Worm (Caenorhabditis elegans): ENCODE measurements around the gene tag-307.

ce11 chrIII:7884863-7885262 lies 27.8 kb upstream of the tag-307 start, which contains the start of gene ZK688.11:
- TF ChIP-seq fkh-10 (GFP tag; optimal IDR thresholded peaks at IDR 0.05) (no peak), ztf-4 (tag; optimal IDR thresholded peaks at IDR 0.05) (no peak), lin-39 (tag; optimal IDR thresholded peaks at IDR 0.05) (no peak), tbx-2 (tag; optimal IDR thresholded peaks at IDR 0.05) (no peak), daf-12 (tag; optimal IDR thresholded peaks at IDR 0.05) (no peak), nhr-23 (tag; optimal IDR thresholded peaks at IDR 0.05) (no peak), fos-1 (tag; optimal IDR thresholded peaks at IDR 0.05) (no peak), ama-1 (optimal IDR thresholded peaks at IDR 0.05) (no peak), pha-4 (tag; optimal IDR thresholded peaks at IDR 0.05) (no peak), aly-2 (tag; optimal IDR thresholded peaks at IDR 0.05) (no peak), nhr-237 (tag; optimal IDR thresholded peaks at IDR 0.05) (no peak), mdl-1 (tag; optimal IDR thresholded peaks at IDR 0.05) (no peak), nhr-43 (tag; optimal IDR thresholded peaks at IDR 0.05; ENCODE audit: poor library complexity, severe bottlenecking) (no peak)
